Fruit fly (Drosophila melanogaster): ENCODE results near the gene obst-F.

DNA sequence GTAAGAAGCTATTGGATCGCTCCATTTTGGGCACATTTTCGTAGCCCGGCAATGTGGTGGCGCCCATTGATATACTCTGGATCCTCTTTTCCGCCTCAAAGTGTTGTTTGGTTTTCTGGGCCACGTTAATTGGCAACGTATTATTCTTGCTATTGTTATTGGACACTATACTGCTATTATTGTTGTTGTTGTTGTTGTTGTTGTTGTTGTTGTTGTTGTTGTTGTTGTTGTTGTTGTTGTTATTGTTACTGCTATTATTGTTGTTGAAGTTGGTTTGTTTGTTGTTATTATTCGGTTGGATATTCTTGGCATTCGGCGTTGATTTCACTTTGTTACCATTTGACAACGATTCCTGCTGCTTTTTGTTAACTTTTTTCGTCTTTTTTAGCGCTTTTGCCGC, 9.6 kb downstream of the obst-F start:
- TF ChIP-seq pan (optimal IDR thresholded peaks at IDR 0.05) (no peak), Rel (GFP tag; optimal IDR thresholded peaks at IDR 0.05) (no peak), Rel (tag; optimal IDR thresholded peaks at IDR 0.05) (no peak), Hr78 (GFP tag; optimal IDR thresholded peaks at IDR 0.05) (no peak), Myc (optimal IDR thresholded peaks at IDR 0.05) (no peak), CrebA (GFP tag; optimal IDR thresholded peaks at IDR 0.05; ENCODE audit: borderline replicate concordance) (no peak), dsf (GFP tag; optimal IDR thresholded peaks at IDR 0.05; ENCODE audit: borderline replicate concordance) (no peak), brk (GFP tag; optimal IDR thresholded peaks at IDR 0.05) (no peak), psq (GFP tag; optimal IDR thresholded peaks at IDR 0.05) (no peak), N (GFP tag; optimal IDR thresholded peaks at IDR 0.05) (no peak), HLH106 (tag; optimal IDR thresholded peaks at IDR 0.05) (no peak), rgr (GFP tag; optimal IDR thresholded peaks at IDR 0.05) (no peak), jim (GFP tag; optimal IDR thresholded peaks at IDR 0.05) (no peak), usp (GFP tag; optimal IDR thresholded peaks at IDR 0.05) (no peak)
